Fruit fly (Drosophila melanogaster) whole organism, larva: ENCODE measurements around the gene Sf3b5.

ENCODE experiments used
- noc ChIP-seq: fragments of 200-800 bp; sonication (Bioruptor generic); optimal IDR thresholded peaks from 3 replicates; lab custom pipeline; 2019; ENCODE audit warnings: missing biosample characterization, mild to moderate bottlenecking, missing genetic modification characterization, moderate library complexity

Gene Sf3b5

dm6 chr3R:9028690-9029089 lies 13.5 kb upstream of the Sf3b5 start:
- no peak for TF ChIP-seq noc

dm6 chr3R:9027082-9027481 lies 11.9 kb upstream of the Sf3b5 start:
- no peak for TF ChIP-seq noc

DNA sequence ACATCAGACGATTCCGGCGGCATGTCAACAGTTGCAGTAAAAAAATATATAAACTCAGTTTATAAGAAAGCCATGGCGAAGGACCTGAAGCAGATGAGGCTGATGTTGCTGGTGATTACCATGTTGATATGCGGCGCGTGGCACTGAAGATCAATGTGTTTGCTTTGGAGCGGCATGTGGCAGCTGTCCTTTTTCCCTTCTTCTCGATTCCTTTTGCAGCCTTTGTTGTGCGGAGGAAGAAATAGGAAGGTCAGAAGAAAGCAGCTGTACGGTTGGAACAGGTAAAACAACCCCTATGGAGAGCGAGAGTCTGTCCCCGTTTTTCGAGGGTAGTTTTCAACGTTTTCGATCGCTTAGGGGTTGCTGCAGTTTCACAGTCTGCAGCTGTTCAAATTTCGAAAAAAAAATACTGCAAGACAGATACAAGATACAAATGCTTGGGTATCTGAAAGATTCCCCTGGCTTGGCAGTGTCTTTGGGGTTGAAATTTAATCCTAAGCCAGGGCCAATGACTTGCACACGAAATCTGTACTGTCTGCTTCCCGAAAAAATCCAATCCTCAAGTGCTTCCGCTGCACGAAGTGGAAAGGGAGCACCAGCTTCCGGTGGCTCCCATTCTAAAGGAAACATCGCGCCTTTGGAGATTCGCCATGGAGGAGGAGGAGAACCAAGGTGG lies 9.8 kb upstream of the Sf3b5 start:
- no peak for TF ChIP-seq noc

- TF ChIP-seq noc, result no peak
Observed at dm6 chr3R:9023934-9024333, 8.8 kb upstream of the Sf3b5 start.

DNA sequence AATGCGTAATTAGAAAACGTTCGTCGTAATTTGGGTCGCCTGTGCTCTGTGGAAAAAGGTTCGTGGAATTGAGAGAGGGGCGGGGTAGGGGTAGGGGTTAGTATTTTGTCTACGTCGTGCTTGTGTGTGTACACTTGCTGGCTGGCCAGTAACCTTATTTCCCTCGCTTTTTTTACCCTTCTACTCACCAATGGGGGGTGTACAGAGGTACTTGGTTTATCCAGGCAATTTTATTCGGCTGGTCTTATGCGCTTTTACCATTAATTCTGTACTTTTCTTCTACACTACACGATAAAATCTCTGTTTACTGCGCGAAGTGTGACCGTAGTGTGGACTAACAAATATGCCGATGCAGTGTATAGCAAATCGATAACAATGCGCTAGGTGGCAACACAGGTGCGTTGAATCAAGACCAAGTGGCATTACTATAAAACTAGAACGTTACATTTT lies 4.6 kb upstream of the Sf3b5 start, which contains the start of gene tgo:
Gene tgo, minus strand, starts transcription at position 334 of the 450 bp plus-strand sequence.
- TF ChIP-seq noc, result peak; percentile 41

DNA sequence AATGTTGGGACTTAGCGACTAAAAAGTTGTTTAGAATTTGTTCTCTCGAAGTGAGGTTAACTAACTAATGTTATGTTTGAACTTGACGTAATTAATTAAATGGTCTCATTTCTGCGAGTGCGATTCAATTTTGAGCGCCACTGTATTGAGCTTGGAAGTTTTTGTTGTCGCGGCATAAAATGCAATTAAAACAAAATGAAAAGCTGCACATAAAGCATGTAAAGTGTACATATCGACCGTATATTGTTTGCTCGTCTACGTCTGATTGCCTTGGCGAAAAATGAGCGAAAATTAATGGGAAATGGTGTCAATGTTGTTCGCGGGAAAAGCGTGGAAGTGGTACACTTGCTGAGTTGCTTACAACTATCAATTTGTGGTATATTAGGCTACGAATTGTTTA lies 1.7 kb upstream of the Sf3b5 start:
- TF ChIP-seq noc, result no peak

- TF ChIP-seq noc, result peak; percentile 75
Observed at dm6 chr3R:9013765-9014380, 1.3 kb downstream of the Sf3b5 start.

- no peak for TF ChIP-seq noc
Observed at dm6 chr3R:9011708-9012107, 3.4 kb downstream of the Sf3b5 start.

DNA sequence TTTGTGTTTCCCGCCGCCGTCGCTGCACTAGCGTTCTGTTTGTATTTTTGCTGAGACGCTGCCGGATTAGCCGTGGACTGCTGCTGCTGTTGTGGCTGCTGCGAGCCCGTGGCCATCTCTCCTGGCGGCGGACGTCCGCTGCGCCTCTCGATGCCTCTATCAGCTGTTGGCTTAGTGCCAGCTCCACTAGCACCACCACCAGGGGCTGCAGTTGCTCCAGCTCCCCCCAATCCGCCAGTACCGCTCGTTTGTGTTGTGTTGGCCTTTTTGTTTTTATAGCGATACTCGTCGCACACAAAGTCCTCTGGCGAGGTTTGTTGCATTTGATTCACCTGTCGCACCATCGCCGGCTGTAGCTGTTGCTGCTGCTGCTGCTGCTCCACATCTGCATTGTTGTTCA lies 4.4 kb downstream of the Sf3b5 start:
- TF ChIP-seq noc, result no peak

DNA sequence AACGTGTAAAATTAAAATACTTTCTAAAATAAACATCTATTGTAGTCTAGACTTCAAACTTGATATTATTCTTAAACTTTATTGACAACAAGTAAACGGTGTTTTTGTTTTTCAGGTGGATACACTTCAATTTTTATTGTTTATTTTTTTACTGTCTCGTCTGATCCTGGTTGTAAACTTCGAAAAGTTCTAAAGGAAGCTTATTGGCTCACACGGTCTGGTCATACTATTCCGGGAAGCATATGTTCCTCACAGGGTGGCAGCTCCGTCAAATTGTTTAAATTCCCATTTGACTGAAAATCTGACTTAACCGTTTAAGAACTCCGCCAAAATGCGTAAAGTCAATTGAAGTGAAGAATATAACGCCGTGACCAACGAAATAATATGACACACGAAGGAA lies 6.9 kb downstream of the Sf3b5 start, which contains the start of gene CG11983:
Gene CG11983, plus strand, starts transcription at position 120 of the 400 bp plus-strand sequence.
- TF ChIP-seq noc, result no peak

dm6 chr3R:9007258-9007657 lies 7.9 kb downstream of the Sf3b5 start:
- no peak for TF ChIP-seq noc

DNA sequence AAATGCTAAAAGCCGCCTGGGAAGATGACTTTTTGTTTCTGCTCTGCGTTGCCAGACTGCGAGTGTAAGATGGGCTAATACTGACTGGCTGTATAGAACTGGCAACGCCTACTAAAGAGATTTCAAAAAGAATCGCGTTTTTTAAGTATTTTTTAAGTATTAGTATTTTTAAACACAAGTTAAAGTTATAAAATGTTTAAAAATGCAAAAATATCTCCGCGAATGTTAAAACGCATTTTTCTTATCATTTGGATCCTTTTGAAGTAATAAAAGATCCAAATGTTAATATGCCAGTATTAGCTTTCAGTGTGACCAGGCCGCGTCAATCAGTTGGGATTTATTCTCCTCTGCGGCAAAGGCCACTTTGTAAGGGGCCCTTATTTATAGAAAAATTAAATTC lies 9.0 kb downstream of the Sf3b5 start, which contains the start of the genes Prosbeta3 and Iru:
Gene Prosbeta3, minus strand, starts transcription at position 98 of the 400 bp plus-strand sequence.
Gene Iru, plus strand, starts transcription at position 328 of the 400 bp plus-strand sequence.
- TF ChIP-seq noc, result no peak

DNA sequence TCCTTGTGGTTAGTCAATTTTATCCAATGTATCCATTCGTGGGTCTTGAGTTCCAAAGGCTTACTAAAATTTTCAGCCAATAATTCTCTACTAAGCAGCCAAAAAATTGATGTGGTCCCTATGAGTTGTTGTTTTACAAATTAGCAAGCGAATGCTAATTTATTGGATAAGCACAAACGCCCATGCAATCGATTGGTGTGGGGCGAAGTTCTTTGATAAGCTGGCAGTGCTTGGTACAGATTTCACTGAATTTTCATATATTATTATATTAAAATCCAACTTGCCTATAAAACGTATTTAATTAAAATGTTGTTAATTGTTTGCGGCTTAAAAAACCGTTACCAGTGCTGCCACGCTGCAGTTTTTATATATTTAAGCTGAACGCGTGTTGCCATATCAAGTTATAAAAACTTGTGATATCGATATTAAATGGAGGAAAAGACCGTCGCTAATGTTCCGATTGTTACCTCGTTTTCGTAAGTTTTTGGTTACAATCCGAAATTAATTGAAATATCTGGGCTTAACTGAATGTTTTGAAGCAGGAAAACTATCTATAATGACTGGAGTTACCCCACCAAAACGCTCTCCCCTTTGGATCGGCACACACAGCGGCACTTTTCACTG lies 11.4 kb downstream of the Sf3b5 start, which contains the start of the genes CG31100 and CG11980:
Gene CG31100, minus strand, starts transcription at position 51 of the 624 bp plus-strand sequence.
Gene CG11980, plus strand, starts transcription at position 418 of the 624 bp plus-strand sequence.
- TF ChIP-seq noc, result no peak

dm6 chr3R:9002542-9002941 lies 12.6 kb downstream of the Sf3b5 start:
- TF ChIP-seq noc, result no peak

- no peak for TF ChIP-seq noc
Observed at dm6 chr3R:9001720-9002240, 13.4 kb downstream of the Sf3b5 start.

DNA sequence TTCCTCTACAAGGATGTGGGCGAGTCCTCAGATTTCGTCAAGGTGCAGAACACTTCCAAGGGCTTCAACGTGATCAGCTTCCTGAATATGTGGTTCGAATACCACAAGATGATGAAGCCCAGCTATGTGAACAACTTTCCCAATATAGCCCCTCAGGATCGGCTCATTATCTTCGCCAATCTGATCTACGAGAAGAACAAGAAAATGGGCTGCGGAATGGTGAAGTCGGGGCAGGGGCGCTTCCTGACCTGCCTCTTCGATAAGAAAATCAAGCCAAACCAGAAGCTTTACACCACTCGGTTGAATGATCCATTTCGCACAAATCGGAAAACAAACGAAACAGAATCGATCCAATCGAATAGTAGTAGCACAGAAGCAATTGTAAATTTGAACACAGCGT lies 16.9 kb downstream of the Sf3b5 start:
- TF ChIP-seq noc, result no peak

- TF ChIP-seq noc, result no peak
Observed at dm6 chr3R:8997397-8997796, 17.7 kb downstream of the Sf3b5 start, which contains the start of gene CG11977. CG11977 (plus strand) TSS chr3R:8997697.
